Fruit fly (Drosophila melanogaster) whole organism, prepupa: ENCODE data around the gene CG11977.

Experiments
- Blimp-1 ChIP-seq: fragments of 200-800 bp; sonication (Bioruptor generic); optimal IDR thresholded peaks from 3 replicates; lab custom pipeline; 2017; ENCODE audit warnings: missing biosample characterization, missing genetic modification characterization, mild to moderate bottlenecking, moderate library complexity, missing genetic modification reagents
- CG11902 ChIP-seq: fragments of 200-800 bp; sonication (Bioruptor generic); optimal IDR thresholded peaks from 3 replicates; lab custom pipeline; 2016; ENCODE audit warnings: missing biosample characterization, missing genetic modification characterization
- CG6276 ChIP-seq: fragments of 200-800 bp; sonication (Bioruptor generic); optimal IDR thresholded peaks from 2 replicates; lab custom pipeline; 2017; ENCODE audit warnings: missing biosample characterization, mild to moderate bottlenecking, missing genetic modification characterization
- Eip75B ChIP-seq: fragments of 200-800 bp; sonication (Bioruptor generic); optimal IDR thresholded peaks from 3 replicates; lab custom pipeline; 2016; ENCODE audit warnings: missing biosample characterization, missing genetic modification characterization
- Hr38 ChIP-seq: sonication (Bioruptor generic); optimal IDR thresholded peaks from 2 replicates; lab custom pipeline; 2016; ENCODE audit warnings: missing biosample characterization, missing genetic modification characterization
- OdsH ChIP-seq: fragments of 200-800 bp; sonication (Bioruptor generic); optimal IDR thresholded peaks from 3 replicates; lab custom pipeline; 2016; ENCODE audit warnings: missing biosample characterization, missing genetic modification characterization
- dac ChIP-seq: fragments of 200-800 bp; sonication (Bioruptor generic); optimal IDR thresholded peaks from 2 replicates; lab custom pipeline; 2017; ENCODE audit warnings: missing biosample characterization, mild to moderate bottlenecking, missing genetic modification characterization
- esn ChIP-seq: fragments of 200-800 bp; sonication (Bioruptor generic); optimal IDR thresholded peaks from 2 replicates; lab custom pipeline; 2016; ENCODE audit warnings: missing biosample characterization, mild to moderate bottlenecking, missing genetic modification characterization, moderate library complexity
- lz ChIP-seq: fragments of 200-800 bp; sonication (Bioruptor generic); optimal IDR thresholded peaks from 3 replicates; lab custom pipeline; 2016; ENCODE audit warnings: missing biosample characterization, missing genetic modification characterization
- topi ChIP-seq: fragments of 200-800 bp; sonication (Bioruptor generic); optimal IDR thresholded peaks from 3 replicates; lab custom pipeline; 2016; ENCODE audit warnings: missing biosample characterization, missing genetic modification characterization

dm6 chr3R:9013765-9014380 lies 16.4 kb downstream of the CG11977 start:
- TF ChIP-seq Blimp-1 (GFP tag; lab: Kevin White, UChicago): no peak
- TF ChIP-seq dac (GFP tag; lab: Kevin White, UChicago): peak; percentile 37
- no peak for TF ChIP-seq Eip75B (GFP tag; lab: Kevin White, UChicago)
- TF ChIP-seq CG6276 (GFP tag; lab: Kevin White, UChicago): no peak
- TF ChIP-seq CG11902 (GFP tag; lab: Kevin White, UChicago): peak; percentile 34
- TF ChIP-seq lz (GFP tag; lab: Kevin White, UChicago): peak; percentile 68
- no peak for TF ChIP-seq OdsH (GFP tag; lab: Kevin White, UChicago)
- peak; percentile 74 for TF ChIP-seq esn (GFP tag; lab: Kevin White, UChicago)
- TF ChIP-seq topi: peak; percentile 57
- TF ChIP-seq Hr38 (GFP tag; lab: Kevin White, UChicago): no peak
